Fruit fly (Drosophila melanogaster) whole organism, embryonic: ENCODE data around the gene Coq2.

ENCODE experiments used
- B-H2 ChIP-seq: fragments of 200-800 bp; sonication (Bioruptor generic); optimal IDR thresholded peaks from 2 replicates; lab custom pipeline; 2018; ENCODE audit warnings: missing biosample characterization, mild to moderate bottlenecking, missing genetic modification characterization
- BtbVII ChIP-seq: fragments of 200-800 bp; sonication (Bioruptor generic); optimal IDR thresholded peaks from 3 replicates; lab custom pipeline; 2017; ENCODE audit warnings: missing biosample characterization, mild to moderate bottlenecking, missing genetic modification characterization
- CG10431 ChIP-seq: fragments of 200-800 bp; sonication (Bioruptor generic); optimal IDR thresholded peaks from 3 replicates; lab custom pipeline; 2018; ENCODE audit warnings: missing biosample characterization, mild to moderate bottlenecking, missing genetic modification characterization
- CG10543 ChIP-seq: fragments of 200-800 bp; sonication (Bioruptor generic); optimal IDR thresholded peaks from 3 replicates; lab custom pipeline; 2017; ENCODE audit warnings: missing biosample characterization, mild to moderate bottlenecking, missing genetic modification characterization, moderate library complexity
- CG11398 ChIP-seq: fragments of 200-800 bp; sonication (Bioruptor generic); optimal IDR thresholded peaks from 2 replicates; lab custom pipeline; 2016; ENCODE audit warnings: missing biosample characterization, missing genetic modification characterization
- CG11504 ChIP-seq: fragments of 200-800 bp; sonication (Bioruptor generic); optimal IDR thresholded peaks from 3 replicates; lab custom pipeline; 2019; ENCODE audit warnings: missing biosample characterization, mild to moderate bottlenecking, missing genetic modification characterization, moderate library complexity
- CG11560 ChIP-seq: fragments of 200-800 bp; sonication (Bioruptor generic); IDR thresholded peaks from 3 replicates; pipeline ENCODE4 v1.3.6; 2022; ENCODE audit warnings: missing biosample characterization, missing genetic modification characterization
- CG12769 ChIP-seq: fragments of 200-800 bp; sonication (Bioruptor generic); optimal IDR thresholded peaks from 2 replicates; lab custom pipeline; 2019; ENCODE audit warnings: missing biosample characterization, mild to moderate bottlenecking, missing genetic modification characterization, moderate library complexity
- CG13894 ChIP-seq: fragments of 200-800 bp; sonication (Bioruptor generic); optimal IDR thresholded peaks from 3 replicates; lab custom pipeline; 2018; ENCODE audit warnings: missing biosample characterization, mild to moderate bottlenecking, missing genetic modification characterization, moderate library complexity
- CG1603 ChIP-seq: fragments of 200-800 bp; sonication (Bioruptor generic); optimal IDR thresholded peaks from 2 replicates; lab custom pipeline; 2019; ENCODE audit warnings: missing biosample characterization, mild to moderate bottlenecking, missing genetic modification characterization, moderate library complexity
- CG18764 ChIP-seq: fragments of 200-800 bp; sonication (Bioruptor generic); optimal IDR thresholded peaks from 3 replicates; lab custom pipeline; 2016; ENCODE audit warnings: missing biosample characterization, missing genetic modification characterization
- CG32767 ChIP-seq: fragments of 200-800 bp; sonication (Bioruptor generic); IDR thresholded peaks from 2 replicates; pipeline ENCODE4 v1.3.6; 2022; ENCODE audit warnings: missing biosample characterization, missing genetic modification characterization
- CG34376 ChIP-seq: fragments of 200-800 bp; sonication (Bioruptor generic); optimal IDR thresholded peaks from 2 replicates; lab custom pipeline; 2018; ENCODE audit warnings: missing biosample characterization, mild to moderate bottlenecking, missing genetic modification characterization
- CG34422 ChIP-seq: fragments of 200-800 bp; sonication (Bioruptor generic); IDR thresholded peaks from 3 replicates; pipeline ENCODE4 v1.3.6; 2022; ENCODE audit warnings: missing biosample characterization, missing genetic modification characterization
- CG5180 ChIP-seq: fragments of 200-800 bp; sonication (Bioruptor generic); optimal IDR thresholded peaks from 3 replicates; lab custom pipeline; 2017; ENCODE audit warnings: missing biosample characterization, missing genetic modification characterization, mild to moderate bottlenecking, moderate library complexity, missing genetic modification reagents
- CG5953 ChIP-seq: fragments of 200-800 bp; sonication (Bioruptor generic); IDR thresholded peaks from 2 replicates; pipeline ENCODE4 v1.3.6; 2022; ENCODE audit warnings: missing biosample characterization, missing genetic modification characterization
- CG7271 ChIP-seq: fragments of 200-800 bp; sonication (Bioruptor generic); optimal IDR thresholded peaks from 2 replicates; lab custom pipeline; 2018; ENCODE audit warnings: missing biosample characterization, mild to moderate bottlenecking, missing genetic modification characterization, moderate library complexity
- CG8290 ChIP-seq, 3 experiments: fragments of 200-800 bp; sonication (Bioruptor generic); optimal IDR thresholded peaks; 2 replicates each; lab custom pipeline; 2016 to 2019; ENCODE audit warnings: missing biosample characterization in 3 of 3, missing genetic modification characterization in 3 of 3, mild to moderate bottlenecking in 2 of 3, moderate library complexity in 1 of 3
- CG8924 ChIP-seq: fragments of 200-800 bp; optimal IDR thresholded peaks from 3 replicates; lab custom pipeline; 2019; ENCODE audit warnings: missing biosample characterization, mild to moderate bottlenecking, missing genetic modification characterization, moderate library complexity
- CkIIα-i1 ChIP-seq: fragments of 200-800 bp; sonication (Bioruptor generic); IDR thresholded peaks from 2 replicates; pipeline ENCODE4 v1.3.6; 2022; ENCODE audit warnings: missing biosample characterization, missing genetic modification characterization
- Fer1 ChIP-seq: fragments of 200-800 bp; sonication (Bioruptor generic); optimal IDR thresholded peaks from 2 replicates; lab custom pipeline; 2017; ENCODE audit warnings: missing biosample characterization, mild to moderate bottlenecking, missing genetic modification characterization
- Fer3 ChIP-seq: fragments of 200-800 bp; sonication (Bioruptor generic); optimal IDR thresholded peaks from 2 replicates; lab custom pipeline; 2018; ENCODE audit warnings: missing biosample characterization, mild to moderate bottlenecking, missing genetic modification characterization, moderate library complexity
- HLH4C ChIP-seq: fragments of 200-800 bp; sonication (Bioruptor generic); IDR thresholded peaks from 3 replicates; pipeline ENCODE4 v1.3.6; 2022; ENCODE audit warnings: missing biosample characterization, missing genetic modification characterization; ENCODE audit not compliant: partially characterized antibody
- Hand ChIP-seq: fragments of 200-800 bp; sonication (Bioruptor generic); optimal IDR thresholded peaks from 2 replicates; lab custom pipeline; 2017; ENCODE audit warnings: mild to moderate bottlenecking, missing biosample characterization, missing genetic modification reagents, missing genetic modification characterization
- Hr51 ChIP-seq, 2 experiments: fragments of 200-800 bp; sonication (Bioruptor generic); optimal IDR thresholded peaks; 2 replicates in 1 of 2; 3 replicates in 1 of 2; lab custom pipeline; 2016 to 2018; ENCODE audit warnings: missing biosample characterization in 2 of 2, missing genetic modification characterization in 2 of 2, mild to moderate bottlenecking in 1 of 2, moderate library complexity in 1 of 2
- MESR4 ChIP-seq: fragments of 200-800 bp; sonication (Bioruptor generic); optimal IDR thresholded peaks from 2 replicates; lab custom pipeline; 2018; ENCODE audit warnings: missing biosample characterization, mild to moderate bottlenecking, missing genetic modification characterization, moderate library complexity
- NFAT ChIP-seq: fragments of 200-800 bp; sonication (Bioruptor generic); IDR thresholded peaks from 2 replicates; pipeline ENCODE4 v1.3.6; 2022; ENCODE audit warnings: missing biosample characterization, missing genetic modification characterization
- Nf-YB ChIP-seq: fragments of 200-800 bp; sonication (Bioruptor generic); optimal IDR thresholded peaks from 3 replicates; lab custom pipeline; 2019; ENCODE audit warnings: missing biosample characterization, mild to moderate bottlenecking, missing genetic modification characterization, moderate library complexity
- NfI ChIP-seq: fragments of 200-800 bp; sonication (Bioruptor generic); optimal IDR thresholded peaks from 3 replicates; lab custom pipeline; 2018; ENCODE audit warnings: missing biosample characterization, mild to moderate bottlenecking, missing genetic modification characterization, moderate library complexity
- Pdp1 ChIP-seq, 2 experiments: fragments of 200-800 bp; sonication (Bioruptor generic); optimal IDR thresholded peaks; 3 replicates each; lab custom pipeline; 2016; ENCODE audit warnings: missing biosample characterization in 2 of 2, missing genetic modification characterization in 2 of 2, mild to moderate bottlenecking in 1 of 2, moderate library complexity in 1 of 2
- chinmo ChIP-seq: fragments of 200-800 bp; sonication (Bioruptor generic); IDR thresholded peaks from 4 replicates; pipeline ENCODE4 v1.3.6; 2022; ENCODE audit warnings: missing biosample characterization, missing genetic modification characterization; ENCODE audit not compliant: partially characterized antibody
- dimm ChIP-seq: fragments of 200-800 bp; sonication (Bioruptor generic); IDR thresholded peaks from 2 replicates; pipeline ENCODE4 v1.3.6; 2022; ENCODE audit warnings: missing biosample characterization, missing genetic modification characterization
- dmrt99B ChIP-seq: fragments of 200-800 bp; sonication (Bioruptor generic); optimal IDR thresholded peaks from 2 replicates; lab custom pipeline; 2018; ENCODE audit warnings: missing biosample characterization, mild to moderate bottlenecking, missing genetic modification characterization, moderate library complexity
- eve ChIP-seq, 2 experiments: fragments of >200 bp; optimal IDR thresholded peaks; 2 replicates each; lab custom pipeline; 2017; ENCODE audit warnings: missing biosample characterization in 2 of 2, missing genetic modification characterization in 2 of 2
- gcm ChIP-seq: fragments of 200-800 bp; sonication (Bioruptor generic); optimal IDR thresholded peaks from 2 replicates; lab custom pipeline; 2019; ENCODE audit warnings: missing biosample characterization, mild to moderate bottlenecking, missing genetic modification characterization, moderate library complexity
- kah ChIP-seq: fragments of 200-800 bp; sonication (Bioruptor generic); optimal IDR thresholded peaks from 2 replicates; lab custom pipeline; 2018; ENCODE audit warnings: missing biosample characterization, mild to moderate bottlenecking, missing genetic modification characterization
- kay ChIP-seq: fragments of 200-800 bp; sonication (Bioruptor generic); optimal IDR thresholded peaks from 2 replicates; lab custom pipeline; 2016; ENCODE audit warnings: missing biosample characterization, missing genetic modification characterization
- mirr ChIP-seq: fragments of 200-800 bp; sonication (Bioruptor generic); optimal IDR thresholded peaks from 3 replicates; lab custom pipeline; 2018; ENCODE audit warnings: missing biosample characterization, mild to moderate bottlenecking, missing genetic modification characterization
- nerfin-1 ChIP-seq: fragments of 200-800 bp; sonication (Bioruptor generic); optimal IDR thresholded peaks from 3 replicates; lab custom pipeline; 2019; ENCODE audit warnings: missing biosample characterization, mild to moderate bottlenecking, missing genetic modification characterization, moderate library complexity
- pan ChIP-seq, 4 experiments: fragments of >200 bp in 3 of 4; fragments of 200-800 bp in 1 of 4; sonication (Bioruptor generic) in 1 of 4; optimal IDR thresholded peaks in 3 of 4; IDR thresholded peaks in 1 of 4; 2 replicates each; pipeline versions ENCODE4 v1.3.6 to Lab custom; 2017 to 2022; ENCODE audit warnings: missing biosample characterization in 2 of 4, missing genetic modification characterization in 2 of 4, mixed read lengths in 1 of 4
- pita ChIP-seq: fragments of 200-800 bp; sonication (Bioruptor generic); optimal IDR thresholded peaks from 2 replicates; lab custom pipeline; 2017; ENCODE audit warnings: missing biosample characterization, mild to moderate bottlenecking, missing genetic modification characterization
- ranshi ChIP-seq: fragments of 200-800 bp; sonication (Bioruptor generic); IDR thresholded peaks from 2 replicates; pipeline ENCODE4 v1.3.6; 2022; ENCODE audit warnings: missing biosample characterization, missing genetic modification characterization
- scrt ChIP-seq: fragments of 200-800 bp; sonication (Bioruptor generic); optimal IDR thresholded peaks from 2 replicates; lab custom pipeline; 2018; ENCODE audit warnings: missing biosample characterization, mild to moderate bottlenecking, missing genetic modification characterization, moderate library complexity
- sd ChIP-seq: fragments of 200-800 bp; sonication (Bioruptor generic); optimal IDR thresholded peaks from 3 replicates; lab custom pipeline; 2018; ENCODE audit warnings: missing biosample characterization, mild to moderate bottlenecking, missing genetic modification characterization, moderate library complexity
- sr ChIP-seq: fragments of 200-800 bp; sonication (Bioruptor generic); IDR thresholded peaks from 3 replicates; pipeline ENCODE4 v1.3.6; 2022; ENCODE audit warnings: missing biosample characterization, missing genetic modification characterization
- sug ChIP-seq: fragments of 200-800 bp; optimal IDR thresholded peaks from 2 replicates; lab custom pipeline; 2019; ENCODE audit warnings: missing biosample characterization, mild to moderate bottlenecking, missing genetic modification characterization, moderate library complexity
- tap ChIP-seq: fragments of 200-800 bp; optimal IDR thresholded peaks from 3 replicates; lab custom pipeline; 2019; ENCODE audit warnings: missing biosample characterization, mild to moderate bottlenecking, missing genetic modification characterization, moderate library complexity
- ttk ChIP-seq: fragments of 200-800 bp; sonication (Bioruptor generic); IDR thresholded peaks from 2 replicates; pipeline ENCODE4 v2.1.2; 2022; ENCODE audit warnings: missing biosample characterization, missing genetic modification characterization

The Coq2 gene

DNA sequence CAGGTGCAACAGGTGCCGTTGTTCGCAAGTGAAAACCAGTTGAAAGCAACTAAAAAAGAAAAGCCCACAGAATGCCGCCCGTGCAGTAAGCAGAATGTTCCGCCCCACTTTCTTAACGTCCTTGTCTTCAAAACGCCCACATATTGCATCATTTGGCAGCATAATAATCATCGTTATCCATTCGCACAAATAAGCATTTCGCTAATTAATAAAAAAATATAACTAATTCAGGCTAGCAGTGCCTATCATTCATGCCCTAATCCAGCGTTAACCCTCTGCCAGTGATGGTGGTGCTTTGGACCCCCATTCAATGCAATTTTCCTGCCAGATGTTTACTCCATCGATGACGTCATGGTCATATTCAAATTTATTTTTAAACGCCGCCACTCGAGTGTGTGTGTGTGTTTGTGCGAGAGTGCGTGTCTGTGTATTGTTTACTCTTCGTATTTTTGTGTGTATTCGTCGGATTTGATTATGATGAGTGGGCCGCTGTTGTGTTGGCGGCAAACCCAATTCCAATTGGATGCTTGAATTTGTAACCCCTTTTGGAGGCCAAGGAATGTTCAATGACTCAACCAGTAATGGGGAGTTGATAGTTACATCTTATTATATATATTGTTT lies 41.1 kb upstream of the Coq2 start (continued):
- TF ChIP-seq HLH4C (GFP tag; lab: Robert Waterston, UW) = no peak
- peak; percentile 12 for TF ChIP-seq Fer1
- TF ChIP-seq CG10431 (GFP tag; lab: Kevin White, UChicago) = no peak
- peak; percentile 89 for TF ChIP-seq BtbVII
- TF ChIP-seq CG12769 = peak; percentile 40
- TF ChIP-seq eve (GFP tag; optimal IDR thresholded peaks at IDR 0.05; lab: Kevin White, UChicago) = peak in 1 of 2 experiments; percentile 73
- TF ChIP-seq ttk (GFP tag; lab: Robert Waterston, UW) = no peak
- TF ChIP-seq pan (optimal IDR thresholded peaks at IDR 0.05; lab: Kevin White, UChicago) = no peak
- peak in 1 of 2 experiments; percentile 35 for TF ChIP-seq pan (GFP tag; optimal IDR thresholded peaks at IDR 0.05 in 1 of 2, IDR thresholded peaks at IDR 0.05 in 1 of 2)
- TF ChIP-seq pita (GFP tag; lab: Kevin White, UChicago) = no peak
- TF ChIP-seq CG8924 (tag; lab: Kevin White, UChicago) = peak; percentile 1
- peak; percentile 20 for TF ChIP-seq kay
- peak; percentile 89 for TF ChIP-seq sr
- TF ChIP-seq kah (GFP tag; lab: Kevin White, UChicago) = peak; percentile 42
- no peak for TF ChIP-seq MESR4 (GFP tag; lab: Kevin White, UChicago)
- TF ChIP-seq Pdp1 (GFP tag; optimal IDR thresholded peaks at IDR 0.05; lab: Kevin White, UChicago) = peak in 1 of 2 experiments; percentile 73
- no peak for TF ChIP-seq CG18764 (GFP tag; lab: Kevin White, UChicago)
- no peak for TF ChIP-seq Hr51 (GFP tag; optimal IDR thresholded peaks at IDR 0.05; lab: Kevin White, UChicago)
- peak; percentile 71 for TF ChIP-seq CG10543
- no peak for TF ChIP-seq CG7271 (tag; lab: Kevin White, UChicago)
- peak; percentile 85; the same call in 2 of the 4 replicates for TF ChIP-seq chinmo (GFP tag; lab: Robert Waterston, UW)
- no peak for TF ChIP-seq CG5953 (GFP tag; lab: Robert Waterston, UW)
- peak; percentile 25 for TF ChIP-seq NfI
- peak; percentile 29 for TF ChIP-seq scrt (GFP tag; lab: Kevin White, UChicago)
- peak; percentile 37 for TF ChIP-seq mirr (GFP tag; lab: Kevin White, UChicago)
- peak; percentile 18 for TF ChIP-seq CG5180 (GFP tag; lab: Kevin White, UChicago)
- TF ChIP-seq CG13894 = peak; percentile 2
- TF ChIP-seq CG1603 (tag; lab: Kevin White, UChicago) = peak; percentile 22
- TF ChIP-seq sd = peak; percentile 83
- peak; percentile 27 for TF ChIP-seq B-H2 (GFP tag; lab: Kevin White, UChicago)
- TF ChIP-seq CG8290 (GFP tag; optimal IDR thresholded peaks at IDR 0.05; lab: Kevin White, UChicago) = no peak
- TF ChIP-seq CG8290 (tag; optimal IDR thresholded peaks at IDR 0.05; lab: Kevin White, UChicago) = peak in 1 of 2 experiments; percentile 51
- peak; percentile 8 for TF ChIP-seq tap (tag; lab: Kevin White, UChicago)
- TF ChIP-seq Nf-YB (GFP tag; lab: Kevin White, UChicago) = peak; percentile 45
- TF ChIP-seq gcm (GFP tag; lab: Kevin White, UChicago) = peak; percentile 64
- no peak for TF ChIP-seq dimm (GFP tag; lab: Robert Waterston, UW)

dm6 chr3R:8356626-8357290 lies 40.4 kb upstream of the Coq2 start, which contains the start of gene stck:
TSS of gene stck (plus strand) at chr3R:8356978.
- no peak for TF ChIP-seq Hand (GFP tag; lab: Kevin White, UChicago)
- TF ChIP-seq nerfin-1 (tag; lab: Kevin White, UChicago) = no peak
- TF ChIP-seq CG32767 (GFP tag; lab: Robert Waterston, UW) = no peak
- TF ChIP-seq sug (tag; lab: Kevin White, UChicago) = peak; percentile 76
- no peak for TF ChIP-seq dmrt99B
- TF ChIP-seq CG11398 = no peak
- no peak for TF ChIP-seq CG11560 (tag; lab: Robert Waterston, UW)
- TF ChIP-seq NFAT (GFP tag; lab: Robert Waterston, UW) = no peak
- no peak for TF ChIP-seq CG34422 (GFP tag; lab: Robert Waterston, UW)
- TF ChIP-seq Fer3 (tag; lab: Kevin White, UChicago) = no peak
- TF ChIP-seq ranshi (GFP tag; lab: Robert Waterston, UW) = no peak
- no peak for TF ChIP-seq CG11504 (tag; lab: Kevin White, UChicago)
- TF ChIP-seq CkIIα-i1 = no peak
- peak; percentile 81 for TF ChIP-seq CG34376 (GFP tag; lab: Kevin White, UChicago)
